Fruit fly (Drosophila melanogaster) whole organism, embryonic: ENCODE results near the gene CG33489.

Source experiments
- Abd-B ChIP-seq: fragments of 200-800 bp; sonication (Bioruptor generic); optimal IDR thresholded peaks from 2 replicates; lab custom pipeline; 2018; ENCODE audit warnings: missing biosample characterization, mild to moderate bottlenecking, missing genetic modification characterization, moderate library complexity
- Bgb ChIP-seq: fragments of 200-800 bp; sonication (Bioruptor generic); IDR thresholded peaks from 2 replicates; pipeline ENCODE4 v1.3.6; 2022; ENCODE audit warnings: missing biosample characterization, missing genetic modification characterization; ENCODE audit not compliant: partially characterized antibody
- CG1024 ChIP-seq: fragments of 200-800 bp; sonication (Bioruptor generic); IDR thresholded peaks from 2 replicates; pipeline ENCODE4 v1.3.6; 2022; ENCODE audit warnings: missing biosample characterization, missing genetic modification characterization
- CG12071 ChIP-seq: fragments of 200-800 bp; sonication (Bioruptor generic); optimal IDR thresholded peaks from 3 replicates; lab custom pipeline; 2018; ENCODE audit warnings: missing biosample characterization, mild to moderate bottlenecking, missing genetic modification characterization
- CG1233 ChIP-seq: fragments of 200-800 bp; sonication (Bioruptor generic); optimal IDR thresholded peaks from 4 replicates; lab custom pipeline; 2018; ENCODE audit warnings: missing biosample characterization, mild to moderate bottlenecking, missing genetic modification characterization
- CG15011 ChIP-seq: fragments of 200-800 bp; sonication (Bioruptor generic); optimal IDR thresholded peaks from 3 replicates; lab custom pipeline; 2018; ENCODE audit warnings: missing biosample characterization, mild to moderate bottlenecking, missing genetic modification characterization
- CG15073 ChIP-seq: fragments of 200-800 bp; sonication (Bioruptor generic); optimal IDR thresholded peaks from 2 replicates; lab custom pipeline; 2016; ENCODE audit warnings: missing biosample characterization, missing genetic modification characterization
- CG17328 ChIP-seq: fragments of 200-800 bp; sonication (Bioruptor generic); IDR thresholded peaks from 2 replicates; pipeline ENCODE4 v1.3.6; 2022; ENCODE audit warnings: missing biosample characterization, missing genetic modification characterization
- CG2116 ChIP-seq: fragments of 200-800 bp; sonication (Bioruptor generic); optimal IDR thresholded peaks from 3 replicates; lab custom pipeline; 2018; ENCODE audit warnings: missing biosample characterization, mild to moderate bottlenecking, missing genetic modification characterization
- CG30403 ChIP-seq: fragments of 200-800 bp; sonication (Bioruptor generic); optimal IDR thresholded peaks from 3 replicates; lab custom pipeline; 2016; ENCODE audit warnings: missing biosample characterization, missing genetic modification characterization
- CG32772 ChIP-seq: fragments of 200-800 bp; sonication (Bioruptor generic); IDR thresholded peaks from 2 replicates; pipeline ENCODE4 v1.3.6; 2022; ENCODE audit warnings: missing biosample characterization, missing genetic modification characterization
- CG34422 ChIP-seq: fragments of 200-800 bp; sonication (Bioruptor generic); IDR thresholded peaks from 3 replicates; pipeline ENCODE4 v1.3.6; 2022; ENCODE audit warnings: missing biosample characterization, missing genetic modification characterization
- CG3847 ChIP-seq: fragments of 200-800 bp; sonication (Bioruptor generic); IDR thresholded peaks from 2 replicates; pipeline ENCODE4 v1.3.6; 2022; ENCODE audit warnings: missing biosample characterization, missing genetic modification characterization
- CG6654 ChIP-seq: fragments of 200-800 bp; sonication (Bioruptor generic); optimal IDR thresholded peaks from 2 replicates; lab custom pipeline; 2017; ENCODE audit warnings: missing biosample characterization, mild to moderate bottlenecking, missing genetic modification characterization
- CG6683 ChIP-seq: fragments of 200-800 bp; sonication (Bioruptor generic); optimal IDR thresholded peaks from 2 replicates; lab custom pipeline; 2017; ENCODE audit warnings: missing biosample characterization, mild to moderate bottlenecking, missing genetic modification characterization, missing genetic modification reagents
- CG6689 ChIP-seq: fragments of 200-800 bp; sonication (Bioruptor generic); IDR thresholded peaks from 2 replicates; pipeline ENCODE4 v1.3.6; 2022; ENCODE audit warnings: missing biosample characterization, missing genetic modification characterization
- CG7357 ChIP-seq: fragments of 200-800 bp; sonication (Bioruptor generic); IDR thresholded peaks from 3 replicates; pipeline ENCODE4 v1.3.6; 2022; ENCODE audit warnings: missing biosample characterization, missing genetic modification characterization
- CG9215 ChIP-seq: fragments of 200-800 bp; sonication (Bioruptor generic); IDR thresholded peaks from 2 replicates; pipeline ENCODE4 v1.3.6; 2022; ENCODE audit warnings: missing biosample characterization, missing genetic modification characterization
- Camta ChIP-seq: fragments of 200-800 bp; sonication (Bioruptor generic); optimal IDR thresholded peaks from 2 replicates; lab custom pipeline; 2016; ENCODE audit warnings: missing biosample characterization, missing genetic modification characterization
- Deaf1 ChIP-seq: fragments of 200-800 bp; optimal IDR thresholded peaks from 3 replicates; lab custom pipeline; 2019; ENCODE audit warnings: missing biosample characterization, mild to moderate bottlenecking, missing genetic modification characterization, moderate library complexity
- Dfd ChIP-seq, 2 experiments: fragments of >200 bp; optimal IDR thresholded peaks; 2 replicates each; lab custom pipeline; 2017; ENCODE audit warnings: missing biosample characterization in 2 of 2, missing genetic modification characterization in 2 of 2
- E2f2 ChIP-seq: fragments of 200-800 bp; sonication (Bioruptor generic); IDR thresholded peaks from 2 replicates; pipeline ENCODE4 v1.3.6; 2022; ENCODE audit warnings: missing biosample characterization, missing genetic modification characterization
- Spps ChIP-seq: fragments of 200-800 bp; sonication (Bioruptor generic); optimal IDR thresholded peaks from 2 replicates; lab custom pipeline; 2018; ENCODE audit warnings: missing biosample characterization, mild to moderate bottlenecking, missing genetic modification characterization
- abd-A ChIP-seq: fragments of 200-800 bp; sonication (Bioruptor generic); optimal IDR thresholded peaks from 3 replicates; lab custom pipeline; 2019; ENCODE audit warnings: missing biosample characterization, mild to moderate bottlenecking, missing genetic modification characterization, moderate library complexity
- ara ChIP-seq: fragments of 200-800 bp; sonication (Bioruptor generic); IDR thresholded peaks from 2 replicates; pipeline ENCODE4 v1.3.6; 2022; ENCODE audit warnings: missing biosample characterization, missing genetic modification characterization
- bsh ChIP-seq, 2 experiments: fragments of 200-800 bp; sonication (Bioruptor generic); optimal IDR thresholded peaks; 2 replicates each; lab custom pipeline; 2017 to 2018; ENCODE audit warnings: mild to moderate bottlenecking in 2 of 2, missing biosample characterization in 2 of 2, missing genetic modification characterization in 2 of 2, moderate library complexity in 1 of 2
- croc ChIP-seq: fragments of 200-800 bp; sonication (Bioruptor generic); conservative IDR thresholded peaks from 3 replicates; pipeline ENCODE4 v1.3.6; 2022; ENCODE audit warnings: missing biosample characterization, missing genetic modification characterization
- dan ChIP-seq: fragments of 200-800 bp; sonication (Bioruptor generic); IDR thresholded peaks from 2 replicates; pipeline ENCODE4 v1.3.6; 2022; ENCODE audit warnings: missing biosample characterization, missing genetic modification characterization
- gcm ChIP-seq: fragments of 200-800 bp; sonication (Bioruptor generic); optimal IDR thresholded peaks from 2 replicates; lab custom pipeline; 2019; ENCODE audit warnings: missing biosample characterization, mild to moderate bottlenecking, missing genetic modification characterization, moderate library complexity
- gcm2 ChIP-seq: fragments of 200-800 bp; sonication (Bioruptor generic); optimal IDR thresholded peaks from 2 replicates; lab custom pipeline; 2016; ENCODE audit warnings: missing biosample characterization, missing genetic modification characterization
- gfzf ChIP-seq: fragments of 200-800 bp; sonication (Bioruptor generic); optimal IDR thresholded peaks from 2 replicates; lab custom pipeline; 2016; ENCODE audit warnings: missing biosample characterization, mild to moderate bottlenecking, missing genetic modification characterization, moderate library complexity
- hkb ChIP-seq, 2 experiments: fragments of 200-800 bp in 1 of 2; fragments of >200 bp in 1 of 2; sonication (Bioruptor generic) in 1 of 2; IDR thresholded peaks in 1 of 2; optimal IDR thresholded peaks in 1 of 2; 2 replicates each; pipeline versions ENCODE4 v1.3.6 to Lab custom; 2017 to 2022; ENCODE audit warnings: missing biosample characterization in 1 of 2, missing genetic modification characterization in 1 of 2
- hth ChIP-seq: fragments of >200 bp; optimal IDR thresholded peaks from 2 replicates; lab custom pipeline; 2017; ENCODE audit warnings: inconsistent platforms
- insv ChIP-seq, 2 experiments: fragments of 200-800 bp; sonication (Bioruptor generic); optimal IDR thresholded peaks; 3 replicates each; lab custom pipeline; 2016 to 2018; ENCODE audit warnings: missing biosample characterization in 2 of 2, missing genetic modification characterization in 2 of 2
- klu ChIP-seq: fragments of 200-800 bp; sonication (Bioruptor generic); IDR thresholded peaks from 2 replicates; pipeline ENCODE4 v1.3.6; 2022; ENCODE audit warnings: missing biosample characterization, missing genetic modification characterization
- knrl ChIP-seq: fragments of 200-800 bp; sonication (Bioruptor generic); IDR thresholded peaks from 3 replicates; pipeline ENCODE4 v1.3.6; 2022; ENCODE audit warnings: missing biosample characterization, missing genetic modification characterization; ENCODE audit not compliant: partially characterized antibody
- mld ChIP-seq: fragments of 200-800 bp; sonication (Bioruptor generic); IDR thresholded peaks from 3 replicates; pipeline ENCODE4 v1.3.6; 2022; ENCODE audit warnings: missing biosample characterization, missing genetic modification characterization; ENCODE audit not compliant: partially characterized antibody
- salm ChIP-seq: fragments of 200-800 bp; sonication (Bioruptor generic); optimal IDR thresholded peaks from 2 replicates; lab custom pipeline; 2018; ENCODE audit warnings: missing biosample characterization, mild to moderate bottlenecking, missing genetic modification characterization
- sc ChIP-seq, 3 experiments: fragments of >200 bp in 2 of 3; fragments of 200-800 bp in 1 of 3; sonication (Bioruptor generic) in 1 of 3; optimal IDR thresholded peaks; 2 replicates in 2 of 3; 3 replicates in 1 of 3; lab custom pipeline; 2017; ENCODE audit warnings: mild to moderate bottlenecking in 1 of 3, missing biosample characterization in 1 of 3, missing genetic modification characterization in 1 of 3, missing genetic modification reagents in 1 of 3
- sd ChIP-seq: fragments of 200-800 bp; sonication (Bioruptor generic); optimal IDR thresholded peaks from 3 replicates; lab custom pipeline; 2018; ENCODE audit warnings: missing biosample characterization, mild to moderate bottlenecking, missing genetic modification characterization, moderate library complexity
- sens ChIP-seq: fragments of 200-800 bp; sonication (Bioruptor generic); peaks from one replicate; lab custom pipeline; 2016; ENCODE audit warnings: missing biosample characterization, missing genetic modification characterization
- sob ChIP-seq: fragments of 200-800 bp; sonication (Bioruptor generic); IDR thresholded peaks from 2 replicates; pipeline ENCODE4 v1.3.6; 2022; ENCODE audit warnings: missing biosample characterization, missing genetic modification characterization
- tin ChIP-seq: fragments of 200-800 bp; sonication (Bioruptor generic); optimal IDR thresholded peaks from 3 replicates; lab custom pipeline; 2016; ENCODE audit warnings: missing biosample characterization, missing genetic modification characterization
- tna ChIP-seq: fragments of 200-800 bp; sonication (Bioruptor generic); IDR thresholded peaks from 2 replicates; pipeline ENCODE4 v1.3.6; 2022; ENCODE audit warnings: missing biosample characterization, missing genetic modification characterization; ENCODE audit not compliant: partially characterized antibody
- trh ChIP-seq: fragments of 200-800 bp; sonication (Bioruptor generic); optimal IDR thresholded peaks from 2 replicates; lab custom pipeline; 2016; ENCODE audit warnings: missing biosample characterization, missing genetic modification characterization

The CG33489 gene

DNA sequence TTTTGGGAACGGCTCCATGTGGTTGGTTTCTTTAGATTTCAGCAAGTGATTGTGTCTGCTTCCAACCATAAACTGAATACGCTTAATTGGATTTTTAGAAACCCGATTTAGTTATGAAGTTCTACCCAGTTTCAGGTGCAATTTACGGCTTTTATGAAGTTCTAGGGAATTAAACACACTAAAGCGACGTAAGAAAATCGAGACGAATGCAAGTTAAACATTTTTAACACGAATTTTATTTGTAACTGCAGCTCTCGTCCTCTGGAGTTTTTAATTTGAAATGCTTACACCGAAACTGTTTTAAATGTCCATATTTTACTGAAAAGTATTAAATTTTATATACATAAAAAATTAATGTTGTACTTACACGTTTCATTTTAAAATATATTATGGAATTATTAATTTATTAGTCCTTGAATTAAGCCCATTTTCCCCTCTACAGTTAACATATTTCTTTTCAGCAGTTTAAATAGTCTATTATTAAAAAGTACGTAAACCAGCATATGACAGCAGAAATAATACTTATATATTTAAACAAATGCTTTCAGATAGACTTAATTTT is 12.8 kb downstream of the CG33489 start, which contains the start of the genes CG46412 and CG33267:
Gene CG46412, minus strand, starts transcription at position 101 of the 562 bp plus-strand sequence.
Gene CG33267, plus strand, starts transcription at position 512 of the 562 bp plus-strand sequence.
- TF ChIP-seq sens (GFP tag; lab: Kevin White, UChicago) (peak; percentile 30), sd (tag; lab: Kevin White, UChicago) (no peak)

dm6 chr3L:11561946-11562760 is 14.7 kb downstream of the CG33489 start, which contains the start of the genes CG7394 and Mob2:
Gene CG7394, plus strand, starts transcription at chr3L:11561996.
Gene Mob2, minus strand, starts transcription at chr3L:11562233.
- TF ChIP-seq gcm2 (GFP tag; lab: Kevin White, UChicago) (peak; percentile 41), E2f2 (GFP tag; lab: Robert Waterston, UW) (peak; percentile 70), hkb (optimal IDR thresholded peaks at IDR 0.05; lab: Kevin White, UChicago) (no peak), hkb (GFP tag; IDR thresholded peaks at IDR 0.05; lab: Robert Waterston, UW) (peak; percentile 91), CG6654 (GFP tag; lab: Kevin White, UChicago) (peak; percentile 28), knrl (peak; percentile 81), CG7357 (GFP tag; lab: Robert Waterston, UW) (peak; percentile 80), trh (peak; percentile 77), CG6689 (peak; percentile 90), CG17328 (GFP tag; lab: Robert Waterston, UW) (peak; percentile 92), sc (optimal IDR thresholded peaks at IDR 0.05; lab: Kevin White, UChicago) (no peak), sc (GFP tag; optimal IDR thresholded peaks at IDR 0.05; lab: Kevin White, UChicago) (peak; percentile 65), dan (no peak; the same call in 1 of the 2 replicates), abd-A (tag; lab: Kevin White, UChicago) (peak; percentile 75), tna (GFP tag; lab: Robert Waterston, UW) (peak; percentile 79), gcm (GFP tag; lab: Kevin White, UChicago) (peak; percentile 74), Spps (tag; lab: Kevin White, UChicago) (peak; percentile 37), CG32772 (GFP tag; lab: Robert Waterston, UW) (peak; percentile 91), bsh (GFP tag; optimal IDR thresholded peaks at IDR 0.05; lab: Kevin White, UChicago) (peak in 1 of 2 experiments; percentile 94), Abd-B (GFP tag; lab: Kevin White, UChicago) (peak; percentile 90), CG15011 (GFP tag; lab: Kevin White, UChicago) (peak; percentile 79), CG3847 (GFP tag; lab: Robert Waterston, UW) (peak; percentile 89), CG1233 (GFP tag; lab: Kevin White, UChicago) (peak; percentile 80), CG6683 (GFP tag; lab: Kevin White, UChicago) (peak; percentile 63), tin (GFP tag; lab: Kevin White, UChicago) (peak; percentile 94), CG12071 (peak; percentile 73), croc (GFP tag; lab: Robert Waterston, UW) (peak; percentile 64), Dfd (GFP tag; optimal IDR thresholded peaks at IDR 0.05; lab: Kevin White, UChicago) (no peak), sob (GFP tag; lab: Robert Waterston, UW) (peak; percentile 93), CG34422 (GFP tag; lab: Robert Waterston, UW) (peak; percentile 81), CG30403 (GFP tag; lab: Kevin White, UChicago) (peak; percentile 93), CG2116 (GFP tag; lab: Kevin White, UChicago) (peak; percentile 92), salm (tag; lab: Kevin White, UChicago) (peak; percentile 54), gfzf (GFP tag; lab: Kevin White, UChicago) (peak; percentile 42), mld (GFP tag; lab: Robert Waterston, UW) (0 out of 3 replicates have a peak, but pooled peaks have one; percentile 71), Camta (peak; percentile 81), klu (GFP tag; lab: Robert Waterston, UW) (peak; percentile 80), insv (GFP tag; optimal IDR thresholded peaks at IDR 0.05; lab: Kevin White, UChicago) (peak in 1 of 2 experiments; percentile 64), Bgb (peak; percentile 83), CG1024 (GFP tag; lab: Robert Waterston, UW) (peak; percentile 82), CG15073 (GFP tag; lab: Kevin White, UChicago) (peak; percentile 44), CG9215 (GFP tag; lab: Robert Waterston, UW) (peak; percentile 86), Deaf1 (peak; percentile 67), hth (lab: Kevin White, UChicago) (no peak), ara (GFP tag; lab: Robert Waterston, UW) (peak; percentile 91)
